Worm (Caenorhabditis elegans) whole organism, young adult: ENCODE measurements around the gene kxd-1.

Source experiments
- C17E4.6 ChIP-seq: fragments of 200-800 bp; sonication (Bioruptor generic); IDR thresholded peaks from 2 replicates; pipeline ENCODE4 v1.3.6; 2022; ENCODE audit warnings: missing genetic modification reagents, missing genetic modification characterization, missing compliant biosample characterization
- D2030.7 ChIP-seq: fragments of 200-800 bp; sonication (Bioruptor generic); IDR thresholded peaks from 2 replicates; pipeline ENCODE4 v1.3.6; 2022; ENCODE audit warnings: missing genetic modification reagents, missing genetic modification characterization, missing compliant biosample characterization
- F22D6.2 ChIP-seq: sonication (generic microtip); optimal IDR thresholded peaks from 2 replicates; lab custom pipeline; 2016; ENCODE audit warnings: mild to moderate bottlenecking, missing genetic modification characterization, missing compliant biosample characterization
- F37B4.10 ChIP-seq: fragments of 200-800 bp; sonication (Bioruptor generic); IDR thresholded peaks from 2 replicates; pipeline ENCODE4 v1.3.6; 2022; ENCODE audit warnings: missing genetic modification characterization, missing compliant biosample characterization
- F49E8.2 ChIP-seq: sonication (generic microtip); optimal IDR thresholded peaks from 3 replicates; lab custom pipeline; 2017; ENCODE audit warnings: missing genetic modification characterization, mild to moderate bottlenecking, missing compliant biosample characterization, antibody characterized with exemption, moderate library complexity; ENCODE audit not compliant: insufficient read depth
- F57A8.1 ChIP-seq: fragments of 200-800 bp; sonication (Bioruptor generic); optimal IDR thresholded peaks from 2 replicates; lab custom pipeline; 2018; ENCODE audit warnings: mild to moderate bottlenecking, missing genetic modification characterization, moderate library complexity, missing compliant biosample characterization
- Y95B8A.8 ChIP-seq: fragments of 200-800 bp; sonication (Bioruptor generic); IDR thresholded peaks from 2 replicates; pipeline ENCODE4 v1.3.6; 2022; ENCODE audit warnings: missing genetic modification reagents, missing genetic modification characterization, missing compliant biosample characterization
- atf-7 ChIP-seq: sonication (generic microtip); optimal IDR thresholded peaks from 2 replicates; lab custom pipeline; 2017; ENCODE audit warnings: mild to moderate bottlenecking, missing genetic modification characterization, missing compliant biosample characterization
- athp-1 ChIP-seq: sonication (generic microtip); optimal IDR thresholded peaks from 2 replicates; lab custom pipeline; 2017; ENCODE audit warnings: mild to moderate bottlenecking, missing genetic modification characterization, missing compliant biosample characterization
- attf-3 ChIP-seq: fragments of 200-800 bp; sonication (Bioruptor generic); conservative IDR thresholded peaks from 2 replicates; pipeline ENCODE4 v1.3.6; 2022; ENCODE audit warnings: missing genetic modification reagents, missing genetic modification characterization, missing compliant biosample characterization
- bed-1 ChIP-seq: fragments of 200-800 bp; sonication (Bioruptor generic); IDR thresholded peaks from 2 replicates; pipeline ENCODE4 v1.3.6; 2022; ENCODE audit warnings: missing genetic modification reagents, missing genetic modification characterization, missing compliant biosample characterization
- cebp-2 ChIP-seq: fragments of 200-800 bp; sonication (Bioruptor generic); IDR thresholded peaks from 2 replicates; pipeline ENCODE4 v1.3.6; 2022; ENCODE audit warnings: missing genetic modification characterization, missing compliant biosample characterization
- ceh-79 ChIP-seq: sonication (generic microtip); optimal IDR thresholded peaks from 2 replicates; lab custom pipeline; 2017; ENCODE audit warnings: mild to moderate bottlenecking, missing genetic modification characterization, missing compliant biosample characterization
- dox-1 ChIP-seq: fragments of 200-800 bp; sonication (Bioruptor generic); IDR thresholded peaks from 2 replicates; pipeline ENCODE4 v1.3.6; 2022; ENCODE audit warnings: missing genetic modification reagents, missing genetic modification characterization, missing compliant biosample characterization
- efl-1 ChIP-seq: fragments of 150-350 bp; optimal IDR thresholded peaks from 2 replicates; lab custom pipeline; 2014; ENCODE audit warnings: missing biosample characterization, missing genetic modification reagents, missing genetic modification characterization
- egrh-3 ChIP-seq: fragments of 200-800 bp; sonication (Bioruptor generic); IDR thresholded peaks from 2 replicates; pipeline ENCODE4 v1.3.6; 2022; ENCODE audit warnings: missing genetic modification reagents, missing genetic modification characterization, missing compliant biosample characterization
- fkh-3 ChIP-seq: sonication (generic microtip); optimal IDR thresholded peaks from 2 replicates; lab custom pipeline; 2016; ENCODE audit warnings: mild to moderate bottlenecking, missing genetic modification characterization, missing compliant biosample characterization
- hsf-1 ChIP-seq: fragments of 200-800 bp; sonication (Bioruptor generic); IDR thresholded peaks from 2 replicates; pipeline ENCODE4 v1.3.6; 2022; ENCODE audit warnings: missing genetic modification reagents, missing genetic modification characterization, missing compliant biosample characterization
- lin-26 ChIP-seq: fragments of 200-800 bp; sonication (Bioruptor generic); IDR thresholded peaks from 2 replicates; pipeline ENCODE4 v1.3.6; 2022; ENCODE audit warnings: missing genetic modification reagents, missing genetic modification characterization, missing compliant biosample characterization
- lin-40 ChIP-seq: sonication (generic microtip); optimal IDR thresholded peaks from 2 replicates; lab custom pipeline; 2016; ENCODE audit warnings: missing genetic modification characterization, mild to moderate bottlenecking, missing compliant biosample characterization, missing genotype, missing genetic modification reagents
- lin-54 ChIP-seq: fragments of 200-800 bp; sonication (Bioruptor generic); optimal IDR thresholded peaks from 2 replicates; lab custom pipeline; 2018; ENCODE audit warnings: mild to moderate bottlenecking, missing genetic modification characterization, missing compliant biosample characterization
- lir-1 ChIP-seq: fragments of 200-800 bp; sonication (Bioruptor generic); conservative IDR thresholded peaks from 2 replicates; pipeline ENCODE4 v1.3.6; 2022; ENCODE audit warnings: missing genetic modification reagents, missing genetic modification characterization, missing compliant biosample characterization
- lsl-1 ChIP-seq: fragments of 200-800 bp; sonication (Bioruptor generic); optimal IDR thresholded peaks from 2 replicates; lab custom pipeline; 2018; ENCODE audit warnings: mild to moderate bottlenecking, missing genetic modification characterization, moderate library complexity, missing compliant biosample characterization
- madf-10 ChIP-seq: sonication (generic microtip); optimal IDR thresholded peaks from 2 replicates; lab custom pipeline; 2016; ENCODE audit warnings: mild to moderate bottlenecking, missing genetic modification characterization, missing compliant biosample characterization
- madf-3 ChIP-seq: fragments of 200-800 bp; sonication (Bioruptor generic); IDR thresholded peaks from 2 replicates; pipeline ENCODE4 v1.3.6; 2022; ENCODE audit warnings: missing genetic modification reagents, missing genetic modification characterization, missing compliant biosample characterization
- madf-8 ChIP-seq: fragments of 200-800 bp; sonication (Bioruptor generic); conservative IDR thresholded peaks from 2 replicates; pipeline ENCODE4 v1.3.6; 2022; ENCODE audit warnings: missing genetic modification reagents, missing genetic modification characterization, missing compliant biosample characterization
- mcd-1 ChIP-seq: fragments of 200-800 bp; sonication (Bioruptor generic); IDR thresholded peaks from 2 replicates; pipeline ENCODE4 v1.3.6; 2022; ENCODE audit warnings: missing genetic modification reagents, missing genetic modification characterization, missing compliant biosample characterization
- mes-4 ChIP-seq: sonication (generic microtip); optimal IDR thresholded peaks from 2 replicates; lab custom pipeline; 2016; ENCODE audit warnings: missing genotype, missing genetic modification characterization, missing compliant biosample characterization
- nhr-179 ChIP-seq: sonication (generic microtip); optimal IDR thresholded peaks from 2 replicates; lab custom pipeline; 2016; ENCODE audit warnings: mild to moderate bottlenecking, missing genetic modification characterization, missing compliant biosample characterization
- nhr-27 ChIP-seq: fragments of 200-800 bp; sonication (Bioruptor generic); optimal IDR thresholded peaks from 2 replicates; lab custom pipeline; 2018; ENCODE audit warnings: mild to moderate bottlenecking, missing genetic modification characterization, moderate library complexity, missing compliant biosample characterization
- nhr-80 ChIP-seq: sonication (generic microtip); optimal IDR thresholded peaks from 2 replicates; lab custom pipeline; 2016; ENCODE audit warnings: missing genetic modification characterization, missing compliant biosample characterization
- rec-8 ChIP-seq, 2 experiments: sonication (generic microtip); optimal IDR thresholded peaks; 2 replicates each; lab custom pipeline; 2016; ENCODE audit warnings: mild to moderate bottlenecking in 2 of 2, missing genetic modification characterization in 2 of 2, missing genetic modification reagents in 2 of 2, missing genotype in 2 of 2, missing biosample characterization in 1 of 2, missing compliant biosample characterization in 1 of 2, moderate library complexity in 1 of 2
- snpc-1.3 ChIP-seq: sonication (generic microtip); optimal IDR thresholded peaks from 2 replicates; lab custom pipeline; 2017; ENCODE audit warnings: missing genetic modification characterization, mild to moderate bottlenecking, missing compliant biosample characterization, antibody characterized with exemption, moderate library complexity, missing genotype, missing genetic modification reagents; ENCODE audit not compliant: insufficient read depth
- tbp1 ChIP-seq: fragments of 200-800 bp; sonication (Bioruptor generic); optimal IDR thresholded peaks from 2 replicates; lab custom pipeline; 2018; ENCODE audit warnings: mild to moderate bottlenecking, missing genetic modification characterization, missing compliant biosample characterization
- tbx-9 ChIP-seq: sonication (generic microtip); optimal IDR thresholded peaks from 2 replicates; lab custom pipeline; 2016; ENCODE audit warnings: borderline replicate concordance, missing genetic modification characterization, inconsistent platforms, missing compliant biosample characterization
- tlf-1 ChIP-seq: fragments of 200-800 bp; sonication (Bioruptor generic); optimal IDR thresholded peaks from 2 replicates; lab custom pipeline; 2018; ENCODE audit warnings: mild to moderate bottlenecking, missing genetic modification characterization, missing compliant biosample characterization
- zfh-2 ChIP-seq: fragments of 200-800 bp; sonication (Bioruptor generic); conservative IDR thresholded peaks from 2 replicates; pipeline ENCODE4 v1.3.6; 2022; ENCODE audit warnings: missing genetic modification reagents, missing genetic modification characterization, missing compliant biosample characterization
- ztf-18 ChIP-seq: sonication (generic microtip); optimal IDR thresholded peaks from 2 replicates; lab custom pipeline; 2016; ENCODE audit warnings: missing genotype, mild to moderate bottlenecking, missing genetic modification characterization, missing compliant biosample characterization
- ztf-25 ChIP-seq: fragments of 200-800 bp; sonication (Bioruptor generic); IDR thresholded peaks from 2 replicates; pipeline ENCODE4 v1.3.6; 2022; ENCODE audit warnings: missing genetic modification reagents, missing genetic modification characterization, missing compliant biosample characterization
- ztf-6 ChIP-seq: fragments of 200-800 bp; sonication (Bioruptor generic); IDR thresholded peaks from 2 replicates; pipeline ENCODE4 v1.3.6; 2022; ENCODE audit warnings: missing genetic modification reagents, missing genetic modification characterization, missing compliant biosample characterization

Gene kxd-1

ce11 chrV:7199077-7199476 is 22.2 kb upstream of the kxd-1 start (continued):
- TF ChIP-seq zfh-2 (GFP tag; lab: Robert Waterston, UW) (no peak), tbx-9 (tag; lab: Kevin White, UChicago) (no peak), nhr-179 (no peak), efl-1 (GFP tag; lab: Kevin White, UChicago) (peak; percentile 7), madf-3 (GFP tag; lab: Robert Waterston, UW) (peak; percentile 90), egrh-3 (GFP tag; lab: Robert Waterston, UW) (no peak), lir-1 (GFP tag; lab: Robert Waterston, UW) (no peak), mcd-1 (GFP tag; lab: Robert Waterston, UW) (0 out of 2 replicates have a peak, but pooled peaks have one; percentile 7), lin-40 (tag; lab: Kevin White, UChicago) (no peak), bed-1 (GFP tag; lab: Robert Waterston, UW) (no peak), hsf-1 (GFP tag; lab: Robert Waterston, UW) (0 out of 2 replicates have a peak, but pooled peaks have one; percentile 14), tbp1 (GFP tag; lab: Kevin White, UChicago) (peak; percentile 31), lin-54 (GFP tag; lab: Kevin White, UChicago) (peak; percentile 54)

ce11 chrV:7199932-7200331 is 21.3 kb upstream of the kxd-1 start, which contains the start of gene F09G2.1:
F09G2.1 (plus strand) TSS chrV:7200232.
- TF ChIP-seq F22D6.2: no peak
- no peak for TF ChIP-seq madf-10 (tag; lab: Kevin White, UChicago)
- no peak for TF ChIP-seq mes-4
- TF ChIP-seq efl-1 (GFP tag; lab: Kevin White, UChicago): no peak

- no peak for TF ChIP-seq ztf-6 (GFP tag; lab: Robert Waterston, UW)
- no peak for TF ChIP-seq athp-1
- TF ChIP-seq dox-1: no peak
- no peak for TF ChIP-seq cebp-2 (GFP tag; lab: Robert Waterston, UW)
- no peak for TF ChIP-seq ztf-25 (GFP tag; lab: Robert Waterston, UW)
- TF ChIP-seq C17E4.6: no peak
- TF ChIP-seq nhr-80 (tag; lab: Kevin White, UChicago): no peak
- no peak for TF ChIP-seq mes-4
- TF ChIP-seq lsl-1 (GFP tag; lab: Kevin White, UChicago): no peak
- TF ChIP-seq fkh-3 (tag; lab: Kevin White, UChicago): no peak
- no peak for TF ChIP-seq D2030.7 (GFP tag; lab: Robert Waterston, UW)
- TF ChIP-seq tlf-1 (GFP tag; lab: Kevin White, UChicago): no peak
- no peak for TF ChIP-seq nhr-27 (tag; lab: Kevin White, UChicago)
- TF ChIP-seq rec-8 (tag; optimal IDR thresholded peaks at IDR 0.05; lab: Kevin White, UChicago): no peak
- no peak for TF ChIP-seq attf-3 (GFP tag; lab: Robert Waterston, UW)
- TF ChIP-seq F22D6.2: no peak
- TF ChIP-seq F57A8.1: no peak
- TF ChIP-seq, all 124 proteins: peak for 0
These were observed 19.9 kb upstream of the kxd-1 start for ce11 chrV:7201353-7201752.

ce11 chrV:7209001-7209400 is 12.3 kb upstream of the kxd-1 start:
- no peak for TF ChIP-seq F37B4.10
- TF ChIP-seq ztf-18: no peak
- no peak for TF ChIP-seq lin-26
- TF ChIP-seq snpc-1.3: no peak
- TF ChIP-seq F49E8.2 (tag; lab: Kevin White, UChicago): no peak
- no peak for TF ChIP-seq ceh-79
- no peak for TF ChIP-seq atf-7 (tag; lab: Kevin White, UChicago)
- TF ChIP-seq madf-8 (GFP tag; lab: Robert Waterston, UW): no peak
- TF ChIP-seq Y95B8A.8 (GFP tag; lab: Robert Waterston, UW): no peak
- TF ChIP-seq, all 124 proteins: peak for 0
